Worm (Caenorhabditis elegans) whole organism, L4 larva: ENCODE measurements around the gene ard-1.
A peak's percentile ranks its signal among the peaks of the same experiment; 100 is the strongest.

ENCODE experiments used
- D1046.2 ChIP-seq: fragments of 200-800 bp; sonication (Bioruptor generic); IDR thresholded peaks from 2 replicates; pipeline ENCODE4 v1.3.6; 2022; ENCODE audit warnings: missing genetic modification characterization, missing compliant biosample characterization
- F26F4.8 ChIP-seq: fragments of 200-800 bp; sonication (Bioruptor generic); conservative IDR thresholded peaks from 2 replicates; pipeline ENCODE4 v1.3.6; 2022; ENCODE audit warnings: missing genetic modification characterization, missing compliant biosample characterization
- F44E2.7 ChIP-seq: fragments of 200-800 bp; sonication (Bioruptor generic); IDR thresholded peaks from 2 replicates; pipeline ENCODE4 v2.1.2; 2022; ENCODE audit warnings: missing genetic modification characterization, missing compliant biosample characterization
- R02D3.7 ChIP-seq: fragments of 150-350 bp; sonication (generic microtip); optimal IDR thresholded peaks from 3 replicates; lab custom pipeline; 2014; ENCODE audit warnings: missing biosample characterization, missing genetic modification characterization
- T26A8.4 ChIP-seq: fragments of 200-800 bp; sonication (Bioruptor generic); IDR thresholded peaks from 2 replicates; pipeline ENCODE4 v1.3.6; 2022; ENCODE audit warnings: missing genetic modification characterization, missing compliant biosample characterization
- Y5F2A.4 ChIP-seq: fragments of 200-800 bp; sonication (Bioruptor generic); optimal IDR thresholded peaks from 2 replicates; lab custom pipeline; 2018; ENCODE audit warnings: mild to moderate bottlenecking, missing genetic modification characterization, missing compliant biosample characterization
- Y75B8A.6 ChIP-seq: fragments of 200-800 bp; sonication (Bioruptor generic); IDR thresholded peaks from 2 replicates; pipeline ENCODE4 v1.3.6; 2022; ENCODE audit warnings: missing genetic modification reagents, missing genetic modification characterization, missing compliant biosample characterization
- ZK337.2 ChIP-seq: fragments of 200-800 bp; sonication (Bioruptor generic); IDR thresholded peaks from 2 replicates; pipeline ENCODE4 v1.3.6; 2022; ENCODE audit warnings: missing genetic modification reagents, missing genetic modification characterization, missing compliant biosample characterization
- ZK546.5 ChIP-seq, 2 experiments: sonication (generic microtip); optimal IDR thresholded peaks; 2 replicates each; lab custom pipeline; 2017; ENCODE audit warnings: missing biosample characterization in 2 of 2, missing genetic modification characterization in 2 of 2
- aha-1 ChIP-seq: fragments of 150-350 bp; peaks from one replicate; lab custom pipeline; 2014; ENCODE audit warnings: missing biosample characterization, missing genetic modification characterization
- ama-1 ChIP-seq: fragments of 150-350 bp; optimal IDR thresholded peaks from 2 replicates; lab custom pipeline; 2014; ENCODE audit warnings: inconsistent platforms, mixed read lengths
- arid-1 ChIP-seq: fragments of 200-800 bp; sonication (Bioruptor generic); conservative IDR thresholded peaks from 2 replicates; pipeline ENCODE4 v1.3.6; 2022; ENCODE audit warnings: missing genetic modification reagents, missing genetic modification characterization, missing compliant biosample characterization
- ceh-20 ChIP-seq: fragments of 200-800 bp; sonication (Bioruptor generic); IDR thresholded peaks from 2 replicates; pipeline ENCODE4 v1.3.6; 2022; ENCODE audit warnings: missing genetic modification reagents, missing genetic modification characterization, missing compliant biosample characterization
- ceh-28 ChIP-seq: fragments of 150-350 bp; optimal IDR thresholded peaks from 2 replicates; lab custom pipeline; 2014; ENCODE audit warnings: missing biosample characterization, missing genetic modification reagents, missing genetic modification characterization
- ces-1 ChIP-seq: fragments of 150-350 bp; sonication (generic microtip); optimal IDR thresholded peaks from 4 replicates; lab custom pipeline; 2014; ENCODE audit warnings: missing biosample characterization, missing genetic modification reagents, missing genetic modification characterization
- daf-12 ChIP-seq: fragments of 150-350 bp; optimal IDR thresholded peaks from 2 replicates; lab custom pipeline; 2014; ENCODE audit warnings: missing biosample characterization, missing genetic modification reagents, missing genetic modification characterization
- dpl-1 ChIP-seq: fragments of 150-350 bp; optimal IDR thresholded peaks from 2 replicates; lab custom pipeline; 2014; ENCODE audit warnings: missing biosample characterization, missing genetic modification reagents, missing genetic modification characterization
- duxl-1 ChIP-seq: sonication (generic microtip); optimal IDR thresholded peaks from 2 replicates; lab custom pipeline; 2016; ENCODE audit warnings: mild to moderate bottlenecking, missing genetic modification characterization, moderate library complexity, missing compliant biosample characterization; ENCODE audit not compliant: poor library complexity
- dve-1 ChIP-seq: sonication (generic microtip); optimal IDR thresholded peaks from 2 replicates; lab custom pipeline; 2017; ENCODE audit warnings: antibody characterized with exemption, mild to moderate bottlenecking, missing genetic modification characterization, missing compliant biosample characterization; ENCODE audit not compliant: insufficient read depth
- egl-43 ChIP-seq: fragments of 200-800 bp; sonication (Bioruptor generic); IDR thresholded peaks from 2 replicates; pipeline ENCODE4 v1.3.6; 2022; ENCODE audit warnings: missing genetic modification reagents, missing genetic modification characterization, missing compliant biosample characterization
- fkh-10 ChIP-seq: fragments of 150-350 bp; optimal IDR thresholded peaks from 2 replicates; lab custom pipeline; 2014; ENCODE audit warnings: missing biosample characterization, missing genetic modification reagents, missing genetic modification characterization
- hlh-11 ChIP-seq: fragments of 200-800 bp; sonication (Bioruptor generic); optimal IDR thresholded peaks from 2 replicates; lab custom pipeline; 2018; ENCODE audit warnings: mild to moderate bottlenecking, missing genetic modification characterization, missing compliant biosample characterization
- jun-1 ChIP-seq: fragments of 150-350 bp; optimal IDR thresholded peaks from 2 replicates; lab custom pipeline; 2014; ENCODE audit warnings: missing biosample characterization, missing genetic modification reagents, missing genetic modification characterization
- lin-38 ChIP-seq: fragments of 200-800 bp; sonication (Bioruptor generic); IDR thresholded peaks from 2 replicates; pipeline ENCODE4 v1.3.6; 2022; ENCODE audit warnings: missing genetic modification reagents, missing genetic modification characterization, missing compliant biosample characterization
- lin-39 ChIP-seq: fragments of 150-350 bp; optimal IDR thresholded peaks from 2 replicates; lab custom pipeline; 2014; ENCODE audit warnings: missing biosample characterization, missing genetic modification reagents, missing genetic modification characterization
- mep-1 ChIP-seq: fragments of 150-350 bp; sonication (generic microtip); optimal IDR thresholded peaks from 3 replicates; lab custom pipeline; 2014; ENCODE audit warnings: missing biosample characterization, missing genetic modification characterization
- mes-2 ChIP-seq: sonication (generic microtip); optimal IDR thresholded peaks from 2 replicates; lab custom pipeline; 2016; ENCODE audit warnings: missing genotype, mild to moderate bottlenecking, missing genetic modification characterization, missing compliant biosample characterization; ENCODE audit not compliant: poor library complexity, severe bottlenecking
- mxl-2 ChIP-seq: fragments of 200-800 bp; sonication (Bioruptor generic); conservative IDR thresholded peaks from 2 replicates; pipeline ENCODE4 v1.3.6; 2022; ENCODE audit warnings: missing genetic modification reagents, missing genetic modification characterization, missing compliant biosample characterization
- mxl-3 ChIP-seq: fragments of 200-800 bp; sonication (Bioruptor generic); optimal IDR thresholded peaks from 2 replicates; lab custom pipeline; 2018; ENCODE audit warnings: mild to moderate bottlenecking, missing genetic modification characterization, missing compliant biosample characterization
- nhr-102 ChIP-seq: sonication (generic microtip); optimal IDR thresholded peaks from 2 replicates; lab custom pipeline; 2016; ENCODE audit warnings: mild to moderate bottlenecking, missing genetic modification characterization, moderate library complexity, missing compliant biosample characterization
- nhr-11 ChIP-seq: fragments of 150-350 bp; optimal IDR thresholded peaks from 2 replicates; lab custom pipeline; 2014; ENCODE audit warnings: missing biosample characterization, missing genetic modification characterization
- nhr-237 ChIP-seq: sonication (generic microtip); optimal IDR thresholded peaks from 2 replicates; lab custom pipeline; 2017; ENCODE audit warnings: missing biosample characterization, missing genetic modification characterization
- nhr-25 ChIP-seq: sonication (generic microtip); optimal IDR thresholded peaks from 2 replicates; lab custom pipeline; 2017; ENCODE audit warnings: missing genetic modification characterization, mild to moderate bottlenecking, missing compliant biosample characterization, antibody characterized with exemption, moderate library complexity, borderline replicate concordance; ENCODE audit not compliant: insufficient read depth
- nhr-28 ChIP-seq: fragments of 150-350 bp; optimal IDR thresholded peaks from 2 replicates; lab custom pipeline; 2014; ENCODE audit warnings: missing biosample characterization, missing genetic modification characterization
- nhr-41 ChIP-seq: fragments of 200-800 bp; sonication (Bioruptor generic); IDR thresholded peaks from 2 replicates; pipeline ENCODE4 v1.3.6; 2022; ENCODE audit warnings: missing genetic modification reagents, missing genetic modification characterization, missing compliant biosample characterization
- pha-4 ChIP-seq, 2 experiments: fragments of 150-350 bp in 1 of 2; fragments of 200-800 bp in 1 of 2; sonication (Bioruptor generic) in 1 of 2; IDR thresholded peaks in 1 of 2; optimal IDR thresholded peaks in 1 of 2; 2 replicates each; pipeline versions ENCODE4 v1.3.6 to Lab custom; 2014 to 2022; ENCODE audit warnings: missing genetic modification characterization in 2 of 2, missing genetic modification reagents in 2 of 2, missing biosample characterization in 1 of 2, missing compliant biosample characterization in 1 of 2
- saeg-2 ChIP-seq: fragments of 200-800 bp; sonication (Bioruptor generic); IDR thresholded peaks from 2 replicates; pipeline ENCODE4 v1.3.6; 2022; ENCODE audit warnings: missing genetic modification reagents, missing genetic modification characterization, missing compliant biosample characterization
- sdz-12 ChIP-seq: fragments of 200-800 bp; sonication (Bioruptor generic); optimal IDR thresholded peaks from 2 replicates; lab custom pipeline; 2018; ENCODE audit warnings: mild to moderate bottlenecking, missing genetic modification characterization, missing compliant biosample characterization
- snpc-1.2 ChIP-seq: fragments of 200-800 bp; sonication (Bioruptor generic); IDR thresholded peaks from 2 replicates; pipeline ENCODE4 v1.3.6; 2022; ENCODE audit warnings: missing genetic modification reagents, missing genetic modification characterization, missing compliant biosample characterization
- snpc-4 ChIP-seq: fragments of 150-350 bp; optimal IDR thresholded peaks from 2 replicates; lab custom pipeline; 2014; ENCODE audit warnings: missing biosample characterization, missing genetic modification characterization
- spr-1 ChIP-seq: sonication (generic microtip); optimal IDR thresholded peaks from 2 replicates; lab custom pipeline; 2016; ENCODE audit warnings: mild to moderate bottlenecking, missing genetic modification characterization, missing compliant biosample characterization
- spr-3 ChIP-seq: fragments of 200-800 bp; sonication (Bioruptor generic); optimal IDR thresholded peaks from 2 replicates; lab custom pipeline; 2018; ENCODE audit warnings: mild to moderate bottlenecking, missing genetic modification characterization, missing compliant biosample characterization
- unc-62 ChIP-seq, 3 experiments: fragments of 150-350 bp in 1 of 3; sonication (generic microtip); optimal IDR thresholded peaks in 2 of 3; peaks in 1 of 3; 1 replicate in 1 of 3; 2 replicates in 2 of 3; lab custom pipeline; 2014 to 2017; ENCODE audit warnings: missing biosample characterization in 3 of 3, missing genetic modification characterization in 3 of 3, missing genetic modification reagents in 3 of 3, missing genotype in 1 of 3
- vab-7 ChIP-seq: fragments of 200-800 bp; sonication (Bioruptor generic); IDR thresholded peaks from 2 replicates; pipeline ENCODE4 v1.3.6; 2022; ENCODE audit warnings: missing genetic modification reagents, missing genetic modification characterization, missing compliant biosample characterization
- zag-1 ChIP-seq: fragments of 150-350 bp; optimal IDR thresholded peaks from 2 replicates; lab custom pipeline; 2014; ENCODE audit warnings: missing biosample characterization, missing genetic modification characterization
- zfp-2 ChIP-seq: sonication (generic microtip); optimal IDR thresholded peaks from 2 replicates; lab custom pipeline; 2016; ENCODE audit warnings: mild to moderate bottlenecking, missing genetic modification characterization, missing compliant biosample characterization
- zip-2 ChIP-seq: fragments of 150-350 bp; optimal IDR thresholded peaks from 2 replicates; lab custom pipeline; 2014; ENCODE audit warnings: missing biosample characterization, missing genetic modification characterization
- ztf-11 ChIP-seq: fragments of 150-350 bp; optimal IDR thresholded peaks from 2 replicates; lab custom pipeline; 2014; ENCODE audit warnings: missing biosample characterization, missing genetic modification characterization

Gene ard-1

DNA sequence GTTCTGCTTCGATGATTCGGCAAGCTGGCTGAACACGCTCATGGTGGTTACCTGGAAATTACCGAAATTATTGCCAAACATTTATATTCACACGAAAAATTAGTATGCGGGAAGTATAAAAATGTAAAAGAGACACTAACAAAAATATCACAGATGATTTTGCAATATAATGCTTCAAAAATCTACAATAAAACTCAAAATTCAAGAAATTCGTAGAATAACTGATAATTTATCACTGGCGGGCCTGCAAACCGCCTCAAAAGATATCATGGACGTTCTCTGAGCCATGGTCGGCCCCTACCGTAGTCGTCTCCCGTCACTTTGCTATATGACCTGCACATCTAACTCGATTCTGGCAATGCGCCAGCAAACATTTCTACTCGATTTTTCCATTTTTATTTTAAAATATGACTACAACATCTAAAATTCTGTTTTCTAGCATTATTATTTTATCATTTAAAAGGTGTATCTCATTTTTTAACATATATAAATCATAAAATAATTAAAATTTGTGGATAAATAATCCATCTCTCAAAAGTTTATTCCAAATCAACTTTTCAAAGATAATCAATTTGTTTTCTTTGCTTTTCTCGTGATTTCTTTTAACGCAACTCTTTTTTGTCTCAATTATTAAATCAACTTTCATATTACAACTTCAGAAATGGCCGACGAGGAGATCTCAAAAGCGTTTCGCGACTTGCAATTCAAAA is 18.5 kb downstream of the ard-1 start, which contains the start of the genes F01G4.6 and pfd-1 (continued):
- TF ChIP-seq nhr-11 (tag; lab: Kevin White, UChicago) (peak; percentile 92), ceh-28 (tag; lab: Kevin White, UChicago) (no peak), snpc-4 (no peak), zfp-2 (tag; lab: Kevin White, UChicago) (peak; percentile 97), arid-1 (GFP tag; lab: Robert Waterston, UW) (peak; percentile 91), ceh-20 (GFP tag; lab: Robert Waterston, UW) (peak; percentile 89), egl-43 (GFP tag; lab: Robert Waterston, UW) (0 out of 2 replicates have a peak, but pooled peaks have one; percentile 56), lin-38 (GFP tag; lab: Robert Waterston, UW) (peak; percentile 84), nhr-25 (tag; lab: Kevin White, UChicago) (peak; percentile 80), spr-1 (peak; percentile 42), sdz-12 (peak; percentile 30), ZK546.5 (tag; optimal IDR thresholded peaks at IDR 0.05; lab: Kevin White, UChicago) (peak; percentile 99), nhr-102 (tag; lab: Kevin White, UChicago) (peak; percentile 83), Y75B8A.6 (0 out of 2 replicates have a peak, but pooled peaks have one; percentile 47), spr-3 (GFP tag; lab: Kevin White, UChicago) (no peak), mxl-2 (peak; percentile 66; the same call in 1 of the 2 replicates), unc-62 (GFP tag; optimal IDR thresholded peaks at IDR 0.05 in 1 of 2; lab: Kevin White, UChicago) (peak in 1 of 2 experiments; percentile 21), unc-62 (tag; optimal IDR thresholded peaks at IDR 0.05; lab: Kevin White, UChicago) (no peak), D1046.2 (GFP tag; lab: Robert Waterston, UW) (no peak), Y5F2A.4 (no peak), F26F4.8 (GFP tag; lab: Robert Waterston, UW) (no peak), duxl-1 (tag; lab: Kevin White, UChicago) (peak; percentile 76), T26A8.4 (GFP tag; lab: Robert Waterston, UW) (peak; percentile 89), nhr-237 (tag; lab: Kevin White, UChicago) (no peak), aha-1 (tag; lab: Kevin White, UChicago) (peak; percentile 93), pha-4 (GFP tag; IDR thresholded peaks at IDR 0.05; lab: Robert Waterston, UW) (peak; percentile 85), pha-4 (tag; optimal IDR thresholded peaks at IDR 0.05; lab: Kevin White, UChicago) (peak; percentile 74), F44E2.7 (no peak), mep-1 (tag; lab: Kevin White, UChicago) (peak; percentile 96), lin-39 (no peak), nhr-28 (tag; lab: Kevin White, UChicago) (peak; percentile 87), zip-2 (peak; percentile 42), zag-1 (peak; percentile 84), ama-1 (lab: Kevin White, UChicago) (peak; percentile 53), daf-12 (no peak), mes-2 (tag; lab: Kevin White, UChicago) (peak; percentile 93), jun-1 (tag; lab: Kevin White, UChicago) (peak; percentile 83), dpl-1 (GFP tag; lab: Kevin White, UChicago) (peak; percentile 88), dve-1 (tag; lab: Kevin White, UChicago) (peak; percentile 99), ZK337.2 (no peak), R02D3.7 (tag; lab: Kevin White, UChicago) (no peak), ces-1 (GFP tag; lab: Kevin White, UChicago) (peak; percentile 24), fkh-10 (GFP tag; lab: Kevin White, UChicago) (peak; percentile 67), vab-7 (peak; percentile 55; the same call in 1 of the 2 replicates), mxl-3 (GFP tag; lab: Kevin White, UChicago) (peak; percentile 48), hlh-11 (peak; percentile 92), ztf-11 (tag; lab: Kevin White, UChicago) (no peak), snpc-1.2 (GFP tag; lab: Robert Waterston, UW) (no peak), nhr-41 (GFP tag; lab: Robert Waterston, UW) (no peak), saeg-2 (no peak; the same call in 1 of the 2 replicates)
